Fruit fly (Drosophila melanogaster) whole organism, embryonic: Measurements from ENCODE around the gene her.

ENCODE experiments used
- C15 ChIP-seq: fragments of 200-800 bp; sonication (Bioruptor generic); IDR thresholded peaks from 3 replicates; pipeline ENCODE4 v1.3.6; 2022; ENCODE audit warnings: missing biosample characterization, missing genetic modification characterization
- CG10979 ChIP-seq: fragments of 200-800 bp; sonication (Bioruptor generic); optimal IDR thresholded peaks from 2 replicates; lab custom pipeline; 2018; ENCODE audit warnings: missing biosample characterization, mild to moderate bottlenecking, missing genetic modification characterization, moderate library complexity
- CG12219 ChIP-seq: fragments of 200-800 bp; sonication (Bioruptor generic); optimal IDR thresholded peaks from 3 replicates; lab custom pipeline; 2018; ENCODE audit warnings: missing biosample characterization, mild to moderate bottlenecking, missing genetic modification characterization
- CG13287 ChIP-seq: fragments of 200-800 bp; sonication (Bioruptor generic); IDR thresholded peaks from 2 replicates; pipeline ENCODE4 v1.3.6; 2022; ENCODE audit warnings: missing biosample characterization, missing genetic modification characterization; ENCODE audit not compliant: partially characterized antibody
- CG18764 ChIP-seq: fragments of 200-800 bp; sonication (Bioruptor generic); optimal IDR thresholded peaks from 3 replicates; lab custom pipeline; 2016; ENCODE audit warnings: missing biosample characterization, missing genetic modification characterization
- CG3281 ChIP-seq: fragments of 200-800 bp; sonication (Bioruptor generic); optimal IDR thresholded peaks from 3 replicates; lab custom pipeline; 2017; ENCODE audit warnings: missing biosample characterization, mild to moderate bottlenecking, missing genetic modification characterization
- CG3847 ChIP-seq: fragments of 200-800 bp; sonication (Bioruptor generic); IDR thresholded peaks from 2 replicates; pipeline ENCODE4 v1.3.6; 2022; ENCODE audit warnings: missing biosample characterization, missing genetic modification characterization
- CG4404 ChIP-seq: fragments of 200-800 bp; sonication (Bioruptor generic); IDR thresholded peaks from 2 replicates; pipeline ENCODE4 v1.3.6; 2022; ENCODE audit warnings: missing biosample characterization, missing genetic modification characterization
- Dbx ChIP-seq: fragments of 200-800 bp; sonication (Bioruptor generic); IDR thresholded peaks from 3 replicates; pipeline ENCODE4 v1.3.6; 2022; ENCODE audit warnings: missing biosample characterization, missing genetic modification characterization
- Dp ChIP-seq: fragments of 200-800 bp; sonication (Bioruptor generic); optimal IDR thresholded peaks from 2 replicates; lab custom pipeline; 2018; ENCODE audit warnings: missing biosample characterization, mild to moderate bottlenecking, missing genetic modification characterization, moderate library complexity
- Dref ChIP-seq: fragments of 200-800 bp; sonication (Bioruptor generic); IDR thresholded peaks from 2 replicates; pipeline ENCODE4 v1.3.6; 2022; ENCODE audit warnings: missing biosample characterization, missing genetic modification characterization
- Eip74EF ChIP-seq, 2 experiments: fragments of 200-800 bp in 1 of 2; fragments of >200 bp in 1 of 2; sonication (Bioruptor generic) in 1 of 2; optimal IDR thresholded peaks; 2 replicates each; lab custom pipeline; 2017 to 2019; ENCODE audit warnings: missing biosample characterization in 2 of 2, missing genetic modification characterization in 2 of 2, mild to moderate bottlenecking in 1 of 2, moderate library complexity in 1 of 2
- Gug ChIP-seq: fragments of 200-800 bp; sonication (Bioruptor generic); IDR thresholded peaks from 4 replicates; pipeline ENCODE4 v1.3.6; 2022; ENCODE audit warnings: missing biosample characterization, missing genetic modification characterization
- Kr ChIP-seq: fragments of 200-800 bp; sonication (Bioruptor generic); optimal IDR thresholded peaks from 2 replicates; lab custom pipeline; 2017; ENCODE audit warnings: missing biosample characterization, mild to moderate bottlenecking, missing genetic modification characterization
- Lpt ChIP-seq: fragments of >200 bp; optimal IDR thresholded peaks from 2 replicates; lab custom pipeline; 2018; ENCODE audit warnings: missing biosample characterization, missing genetic modification characterization
- Myb ChIP-seq: fragments of 200-800 bp; sonication (Bioruptor generic); optimal IDR thresholded peaks from 2 replicates; lab custom pipeline; 2016; ENCODE audit warnings: missing biosample characterization, missing genetic modification characterization
- Nf-YC ChIP-seq: fragments of 200-800 bp; optimal IDR thresholded peaks from 3 replicates; lab custom pipeline; 2019; ENCODE audit warnings: missing biosample characterization, mild to moderate bottlenecking, missing genetic modification characterization, moderate library complexity
- Xbp1 ChIP-seq: fragments of 200-800 bp; sonication (Bioruptor generic); optimal IDR thresholded peaks from 3 replicates; lab custom pipeline; 2016; ENCODE audit warnings: missing biosample characterization, mild to moderate bottlenecking, missing genetic modification characterization
- chinmo ChIP-seq: fragments of 200-800 bp; sonication (Bioruptor generic); IDR thresholded peaks from 4 replicates; pipeline ENCODE4 v1.3.6; 2022; ENCODE audit warnings: missing biosample characterization, missing genetic modification characterization; ENCODE audit not compliant: partially characterized antibody
- crc ChIP-seq: fragments of 200-800 bp; sonication (Bioruptor generic); optimal IDR thresholded peaks from 2 replicates; lab custom pipeline; 2016; ENCODE audit warnings: missing biosample characterization, missing genetic modification characterization
- gfzf ChIP-seq: fragments of 200-800 bp; sonication (Bioruptor generic); optimal IDR thresholded peaks from 2 replicates; lab custom pipeline; 2016; ENCODE audit warnings: missing biosample characterization, mild to moderate bottlenecking, missing genetic modification characterization, moderate library complexity
- nerfin-1 ChIP-seq: fragments of 200-800 bp; sonication (Bioruptor generic); optimal IDR thresholded peaks from 3 replicates; lab custom pipeline; 2019; ENCODE audit warnings: missing biosample characterization, mild to moderate bottlenecking, missing genetic modification characterization, moderate library complexity
- pros ChIP-seq: fragments of 200-800 bp; sonication (Bioruptor generic); optimal IDR thresholded peaks from 3 replicates; lab custom pipeline; 2019; ENCODE audit warnings: missing biosample characterization, mild to moderate bottlenecking, missing genetic modification characterization, moderate library complexity
- pzg ChIP-seq: fragments of 200-800 bp; sonication (Bioruptor generic); optimal IDR thresholded peaks from 3 replicates; lab custom pipeline; 2018; ENCODE audit warnings: missing biosample characterization, mild to moderate bottlenecking, missing genetic modification characterization, moderate library complexity
- sug ChIP-seq: fragments of 200-800 bp; optimal IDR thresholded peaks from 2 replicates; lab custom pipeline; 2019; ENCODE audit warnings: missing biosample characterization, mild to moderate bottlenecking, missing genetic modification characterization, moderate library complexity
- tap ChIP-seq: fragments of 200-800 bp; optimal IDR thresholded peaks from 3 replicates; lab custom pipeline; 2019; ENCODE audit warnings: missing biosample characterization, mild to moderate bottlenecking, missing genetic modification characterization, moderate library complexity

The her gene

dm6 chr2L:16727578-16728023 lies 50.6 kb downstream of the her start, which contains the start of gene VhaSFD (continued):
- 0 out of 4 replicates have a peak, but pooled peaks have one; percentile 7 for TF ChIP-seq Gug (GFP tag; lab: Robert Waterston, UW)
- no peak for TF ChIP-seq tap
- TF ChIP-seq nerfin-1 = peak; percentile 5
- peak; percentile 85 for TF ChIP-seq pzg (GFP tag; lab: Kevin White, UChicago)
- TF ChIP-seq Eip74EF (GFP tag; optimal IDR thresholded peaks at IDR 0.05; lab: Kevin White, UChicago) = peak in 1 of 2 experiments; percentile 28
- peak; percentile 36 for TF ChIP-seq Nf-YC
- TF ChIP-seq CG3847 (GFP tag; lab: Robert Waterston, UW) = peak; percentile 40; the same call in 1 of the 2 replicates
- peak; percentile 80; the same call in 3 of the 4 replicates for TF ChIP-seq chinmo (GFP tag; lab: Robert Waterston, UW)
- TF ChIP-seq Kr (GFP tag; lab: Kevin White, UChicago) = no peak
- TF ChIP-seq Dbx (GFP tag; lab: Robert Waterston, UW) = 0 out of 3 replicates have a peak, but pooled peaks have one; percentile 14
- TF ChIP-seq Dref = peak; percentile 94
- peak; percentile 30 for TF ChIP-seq Xbp1 (GFP tag; lab: Kevin White, UChicago)
- TF ChIP-seq Myb (GFP tag; lab: Kevin White, UChicago) = peak; percentile 3
- peak; percentile 83 for TF ChIP-seq CG13287
- TF ChIP-seq gfzf (GFP tag; lab: Kevin White, UChicago) = peak; percentile 19
- no peak for TF ChIP-seq crc
- TF ChIP-seq CG4404 (GFP tag; lab: Robert Waterston, UW) = no peak
- peak; percentile 71 for TF ChIP-seq Dp (GFP tag; lab: Kevin White, UChicago)
- no peak for TF ChIP-seq CG18764
- TF ChIP-seq Lpt (GFP tag; lab: Kevin White, UChicago) = no peak
- peak; percentile 27 for TF ChIP-seq CG10979 (tag; lab: Kevin White, UChicago)
- no peak for TF ChIP-seq CG12219
- TF ChIP-seq sug (tag; lab: Kevin White, UChicago) = peak; percentile 62
- TF ChIP-seq pros (GFP tag; lab: Kevin White, UChicago) = no peak
- TF ChIP-seq CG3281 = peak; percentile 36
- TF ChIP-seq C15 (GFP tag; lab: Robert Waterston, UW) = no peak
- TF ChIP-seq, all 482 proteins: peak for 136
